Fruit fly (Drosophila melanogaster) whole organism, embryonic: ENCODE results near the gene foi.

Experiments
- CG11723 ChIP-seq: fragments of 200-800 bp; sonication (Bioruptor generic); optimal IDR thresholded peaks from 2 replicates; lab custom pipeline; 2017; ENCODE audit warnings: missing biosample characterization, mild to moderate bottlenecking, missing genetic modification characterization
- CG17328 ChIP-seq: fragments of 200-800 bp; sonication (Bioruptor generic); IDR thresholded peaks from 2 replicates; pipeline ENCODE4 v1.3.6; 2022; ENCODE audit warnings: missing biosample characterization, missing genetic modification characterization
- CG6813 ChIP-seq: fragments of 200-800 bp; sonication (Bioruptor generic); optimal IDR thresholded peaks from 2 replicates; lab custom pipeline; 2017; ENCODE audit warnings: missing biosample characterization, missing genetic modification characterization, mild to moderate bottlenecking, moderate library complexity, missing genetic modification reagents
- CG8089 ChIP-seq: fragments of 200-800 bp; sonication (Bioruptor generic); optimal IDR thresholded peaks from 3 replicates; lab custom pipeline; 2016; ENCODE audit warnings: missing biosample characterization, missing genetic modification characterization
- Jarid2 ChIP-seq: fragments of 200-800 bp; sonication (Bioruptor generic); optimal IDR thresholded peaks from 3 replicates; lab custom pipeline; 2017; ENCODE audit warnings: mild to moderate bottlenecking, missing biosample characterization, missing genetic modification reagents, missing genetic modification characterization
- MTF-1 ChIP-seq: fragments of 200-800 bp; sonication (Bioruptor generic); optimal IDR thresholded peaks from 2 replicates; lab custom pipeline; 2018; ENCODE audit warnings: missing biosample characterization, mild to moderate bottlenecking, missing genetic modification characterization, borderline replicate concordance
- ham ChIP-seq: fragments of 200-800 bp; sonication (Bioruptor generic); IDR thresholded peaks from 2 replicates; pipeline ENCODE4 v1.3.6; 2022; ENCODE audit warnings: missing biosample characterization, missing genetic modification characterization

DNA sequence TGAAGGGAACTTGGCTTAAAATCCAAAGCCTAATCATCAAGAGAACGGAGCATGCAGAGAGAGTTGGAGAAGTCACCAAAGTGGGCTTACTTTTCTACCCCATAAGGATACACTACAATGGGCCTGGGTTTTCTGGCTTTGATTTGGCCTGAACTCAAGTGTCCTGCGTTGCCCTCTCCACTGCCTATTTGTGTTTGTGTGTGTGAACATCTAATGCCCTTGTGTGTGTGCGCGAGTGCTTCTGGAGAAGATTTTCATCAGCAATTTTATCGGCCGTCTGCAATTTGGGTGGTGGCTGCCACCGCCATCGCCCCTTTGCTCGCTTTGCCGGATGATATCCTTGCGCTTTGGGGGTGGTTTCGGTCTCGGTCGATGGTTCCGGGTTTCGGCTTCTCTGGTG is 35.6 kb downstream of the foi start:
- TF ChIP-seq CG11723 (GFP tag; lab: Kevin White, UChicago) (no peak), MTF-1 (no peak), ham (GFP tag; lab: Robert Waterston, UW) (no peak), Jarid2 (GFP tag; lab: Kevin White, UChicago) (no peak), CG17328 (GFP tag; lab: Robert Waterston, UW) (no peak), CG6813 (no peak), CG8089 (no peak)
